Fruit fly (Drosophila melanogaster) whole organism, embryonic: ENCODE measurements around the gene Alg11.

Experiments used
- Antp ChIP-seq: fragments of 200-800 bp; sonication (Bioruptor generic); optimal IDR thresholded peaks from 3 replicates; lab custom pipeline; 2016; ENCODE audit warnings: missing biosample characterization, missing genetic modification characterization
- Asciz ChIP-seq: fragments of 200-800 bp; sonication (Bioruptor generic); optimal IDR thresholded peaks from 2 replicates; lab custom pipeline; 2017; ENCODE audit warnings: missing biosample characterization, mild to moderate bottlenecking, missing genetic modification characterization, missing genetic modification reagents
- CG11085 ChIP-seq: fragments of 200-800 bp; sonication (Bioruptor generic); IDR thresholded peaks from 2 replicates; pipeline ENCODE4 v1.3.6; 2022; ENCODE audit warnings: missing biosample characterization, missing genetic modification characterization
- CG13296 ChIP-seq: fragments of 200-800 bp; sonication (Bioruptor generic); optimal IDR thresholded peaks from 3 replicates; lab custom pipeline; 2018; ENCODE audit warnings: missing biosample characterization, mild to moderate bottlenecking, missing genetic modification characterization
- CG13624 ChIP-seq: fragments of 200-800 bp; sonication (Bioruptor generic); optimal IDR thresholded peaks from 2 replicates; lab custom pipeline; 2016; ENCODE audit warnings: missing biosample characterization, missing genetic modification characterization
- CG15073 ChIP-seq: fragments of 200-800 bp; sonication (Bioruptor generic); optimal IDR thresholded peaks from 2 replicates; lab custom pipeline; 2016; ENCODE audit warnings: missing biosample characterization, missing genetic modification characterization
- CG1647 ChIP-seq: fragments of 200-800 bp; sonication (Bioruptor generic); optimal IDR thresholded peaks from 3 replicates; lab custom pipeline; 2016; ENCODE audit warnings: missing biosample characterization, missing genetic modification characterization
- CG18619 ChIP-seq: fragments of 200-800 bp; sonication (Bioruptor generic); optimal IDR thresholded peaks from 3 replicates; lab custom pipeline; 2017; ENCODE audit warnings: missing biosample characterization, mild to moderate bottlenecking, missing genetic modification characterization
- CG2120 ChIP-seq: fragments of 200-800 bp; sonication (Bioruptor generic); optimal IDR thresholded peaks from 3 replicates; lab custom pipeline; 2016; ENCODE audit warnings: missing biosample characterization, missing genetic modification characterization
- CG2875 ChIP-seq: fragments of 200-800 bp; sonication (Bioruptor generic); optimal IDR thresholded peaks from 2 replicates; lab custom pipeline; 2017; ENCODE audit warnings: missing biosample characterization, mild to moderate bottlenecking, missing genetic modification characterization, missing genetic modification reagents
- CG30403 ChIP-seq: fragments of 200-800 bp; sonication (Bioruptor generic); optimal IDR thresholded peaks from 3 replicates; lab custom pipeline; 2016; ENCODE audit warnings: missing biosample characterization, missing genetic modification characterization
- CG33557 ChIP-seq: fragments of 200-800 bp; sonication (Bioruptor generic); optimal IDR thresholded peaks from 2 replicates; lab custom pipeline; 2019; ENCODE audit warnings: missing biosample characterization, mild to moderate bottlenecking, missing genetic modification characterization, moderate library complexity
- CG5180 ChIP-seq: fragments of 200-800 bp; sonication (Bioruptor generic); optimal IDR thresholded peaks from 3 replicates; lab custom pipeline; 2017; ENCODE audit warnings: missing biosample characterization, missing genetic modification characterization, mild to moderate bottlenecking, moderate library complexity, missing genetic modification reagents
- CG6175 ChIP-seq: fragments of 200-800 bp; sonication (Bioruptor generic); IDR thresholded peaks from 3 replicates; pipeline ENCODE4 v1.3.6; 2022; ENCODE audit warnings: missing biosample characterization, missing genetic modification characterization
- CG7372 ChIP-seq: fragments of 200-800 bp; sonication (Bioruptor generic); IDR thresholded peaks from 2 replicates; pipeline ENCODE4 v1.3.6; 2022; ENCODE audit warnings: missing biosample characterization, missing genetic modification characterization
- CG7963 ChIP-seq: fragments of 200-800 bp; sonication (Bioruptor generic); IDR thresholded peaks from 3 replicates; pipeline ENCODE4 v1.3.6; 2022; ENCODE audit warnings: missing biosample characterization, missing genetic modification characterization; ENCODE audit not compliant: partially characterized antibody
- CG9817 ChIP-seq: fragments of 200-800 bp; sonication (Bioruptor generic); optimal IDR thresholded peaks from 2 replicates; lab custom pipeline; 2018; ENCODE audit warnings: missing biosample characterization, mild to moderate bottlenecking, missing genetic modification characterization, moderate library complexity
- CoRest ChIP-seq: fragments of 200-800 bp; sonication (Bioruptor generic); optimal IDR thresholded peaks from 3 replicates; lab custom pipeline; 2018; ENCODE audit warnings: missing biosample characterization, mild to moderate bottlenecking, missing genetic modification characterization, moderate library complexity
- Dfd ChIP-seq, 2 experiments: fragments of >200 bp; optimal IDR thresholded peaks; 2 replicates each; lab custom pipeline; 2017; ENCODE audit warnings: missing biosample characterization in 2 of 2, missing genetic modification characterization in 2 of 2
- Doc2 ChIP-seq: fragments of 200-800 bp; sonication (Bioruptor generic); IDR thresholded peaks from 2 replicates; pipeline ENCODE4 v1.3.6; 2022; ENCODE audit warnings: missing biosample characterization, missing genetic modification characterization
- Fer2 ChIP-seq: fragments of 200-800 bp; sonication (Bioruptor generic); optimal IDR thresholded peaks from 2 replicates; lab custom pipeline; 2018; ENCODE audit warnings: missing biosample characterization, mild to moderate bottlenecking, missing genetic modification characterization, moderate library complexity
- HmgZ ChIP-seq: fragments of 200-800 bp; sonication (Bioruptor generic); optimal IDR thresholded peaks from 2 replicates; lab custom pipeline; 2018; ENCODE audit warnings: missing biosample characterization, mild to moderate bottlenecking, missing genetic modification characterization
- Hr39 ChIP-seq: fragments of >200 bp; optimal IDR thresholded peaks from 2 replicates; lab custom pipeline; 2017
- Hsf ChIP-seq: fragments of 200-800 bp; sonication (Bioruptor generic); optimal IDR thresholded peaks from 3 replicates; lab custom pipeline; 2016; ENCODE audit warnings: missing biosample characterization, missing genetic modification characterization
- Lim3 ChIP-seq: fragments of 200-800 bp; sonication (Bioruptor generic); IDR thresholded peaks from 2 replicates; pipeline ENCODE4 v1.3.6; 2022; ENCODE audit warnings: missing biosample characterization, missing genetic modification characterization
- Mad ChIP-seq: fragments of 200-800 bp; sonication (Bioruptor generic); optimal IDR thresholded peaks from 2 replicates; lab custom pipeline; 2016; ENCODE audit warnings: missing biosample characterization, missing genetic modification characterization
- Meics ChIP-seq: fragments of 200-800 bp; sonication (Bioruptor generic); optimal IDR thresholded peaks from 2 replicates; lab custom pipeline; 2017; ENCODE audit warnings: missing biosample characterization, mild to moderate bottlenecking, missing genetic modification characterization
- Oli ChIP-seq: fragments of 200-800 bp; sonication (Bioruptor generic); optimal IDR thresholded peaks from 2 replicates; lab custom pipeline; 2018; ENCODE audit warnings: missing biosample characterization, mild to moderate bottlenecking, missing genetic modification characterization, moderate library complexity
- Sin3A ChIP-seq: fragments of >200 bp; optimal IDR thresholded peaks from 2 replicates; lab custom pipeline; 2018
- TFAM ChIP-seq: fragments of 200-800 bp; sonication (Bioruptor generic); optimal IDR thresholded peaks from 2 replicates; lab custom pipeline; 2017; ENCODE audit warnings: missing biosample characterization, missing genetic modification characterization, inconsistent platforms
- Taf1 ChIP-seq: fragments of 200-800 bp; sonication (Bioruptor generic); IDR thresholded peaks from 2 replicates; pipeline ENCODE4 v1.3.6; 2022; ENCODE audit warnings: missing biosample characterization, missing genetic modification characterization
- ab ChIP-seq: fragments of 200-800 bp; sonication (Bioruptor generic); optimal IDR thresholded peaks from 2 replicates; lab custom pipeline; 2016; ENCODE audit warnings: missing biosample characterization, missing genetic modification characterization
- dm ChIP-seq: fragments of 200-800 bp; sonication (Bioruptor generic); optimal IDR thresholded peaks from 3 replicates; lab custom pipeline; 2016; ENCODE audit warnings: missing biosample characterization, missing genetic modification characterization
- exex ChIP-seq: fragments of 200-800 bp; sonication (Bioruptor generic); optimal IDR thresholded peaks from 4 replicates; lab custom pipeline; 2018; ENCODE audit warnings: missing biosample characterization, mild to moderate bottlenecking, missing genetic modification characterization, moderate library complexity
- gcm ChIP-seq: fragments of 200-800 bp; sonication (Bioruptor generic); optimal IDR thresholded peaks from 2 replicates; lab custom pipeline; 2019; ENCODE audit warnings: missing biosample characterization, mild to moderate bottlenecking, missing genetic modification characterization, moderate library complexity
- gcm2 ChIP-seq: fragments of 200-800 bp; sonication (Bioruptor generic); optimal IDR thresholded peaks from 2 replicates; lab custom pipeline; 2016; ENCODE audit warnings: missing biosample characterization, missing genetic modification characterization
- ind ChIP-seq: fragments of 200-800 bp; sonication (Bioruptor generic); optimal IDR thresholded peaks from 3 replicates; lab custom pipeline; 2016; ENCODE audit warnings: missing biosample characterization, missing genetic modification characterization
- jing ChIP-seq: fragments of 200-800 bp; sonication (Bioruptor generic); optimal IDR thresholded peaks from 2 replicates; lab custom pipeline; 2018; ENCODE audit warnings: missing biosample characterization, mild to moderate bottlenecking, missing genetic modification characterization
- kay ChIP-seq: fragments of 200-800 bp; sonication (Bioruptor generic); optimal IDR thresholded peaks from 2 replicates; lab custom pipeline; 2016; ENCODE audit warnings: missing biosample characterization, missing genetic modification characterization
- lola ChIP-seq, 3 experiments: fragments of >200 bp in 2 of 3; fragments of 200-800 bp in 1 of 3; sonication (Bioruptor generic) in 1 of 3; optimal IDR thresholded peaks; 2 replicates each; lab custom pipeline; 2017 to 2019; ENCODE audit warnings: missing biosample characterization in 3 of 3, missing genetic modification characterization in 3 of 3, mild to moderate bottlenecking in 1 of 3, moderate library complexity in 1 of 3
- nerfin-1 ChIP-seq: fragments of 200-800 bp; sonication (Bioruptor generic); optimal IDR thresholded peaks from 3 replicates; lab custom pipeline; 2019; ENCODE audit warnings: missing biosample characterization, mild to moderate bottlenecking, missing genetic modification characterization, moderate library complexity
- pho ChIP-seq: fragments of 200-800 bp; sonication (Bioruptor generic); optimal IDR thresholded peaks from 2 replicates; lab custom pipeline; 2016; ENCODE audit warnings: missing biosample characterization, missing genetic modification characterization
- repo ChIP-seq: fragments of 200-800 bp; sonication (Bioruptor generic); optimal IDR thresholded peaks from 2 replicates; lab custom pipeline; 2016; ENCODE audit warnings: missing biosample characterization, missing genetic modification characterization
- schlank ChIP-seq: fragments of 200-800 bp; sonication (Bioruptor generic); optimal IDR thresholded peaks from 2 replicates; lab custom pipeline; 2018; ENCODE audit warnings: missing biosample characterization, mild to moderate bottlenecking, missing genetic modification characterization
- scrt ChIP-seq: fragments of 200-800 bp; sonication (Bioruptor generic); optimal IDR thresholded peaks from 2 replicates; lab custom pipeline; 2018; ENCODE audit warnings: missing biosample characterization, mild to moderate bottlenecking, missing genetic modification characterization, moderate library complexity
- sens-2 ChIP-seq: fragments of 200-800 bp; sonication (Bioruptor generic); IDR thresholded peaks from 2 replicates; pipeline ENCODE4 v1.3.6; 2022; ENCODE audit warnings: missing biosample characterization, missing genetic modification characterization
- sisA ChIP-seq: fragments of 200-800 bp; sonication (Bioruptor generic); IDR thresholded peaks from 2 replicates; pipeline ENCODE4 v1.3.6; 2022; ENCODE audit warnings: missing biosample characterization, missing genetic modification characterization
- tgo ChIP-seq: fragments of 200-800 bp; sonication (Bioruptor generic); IDR thresholded peaks from 3 replicates; pipeline ENCODE4 v1.3.6; 2022; ENCODE audit warnings: missing biosample characterization, missing genetic modification characterization
- trem ChIP-seq: fragments of 200-800 bp; optimal IDR thresholded peaks from 3 replicates; lab custom pipeline; 2019; ENCODE audit warnings: missing biosample characterization, mild to moderate bottlenecking, missing genetic modification characterization, moderate library complexity
- tup ChIP-seq: fragments of 200-800 bp; sonication (Bioruptor generic); optimal IDR thresholded peaks from 2 replicates; lab custom pipeline; 2016; ENCODE audit warnings: missing biosample characterization, mild to moderate bottlenecking, missing genetic modification characterization, moderate library complexity
- unc-4 ChIP-seq: fragments of 200-800 bp; sonication (Bioruptor generic); IDR thresholded peaks from 2 replicates; pipeline ENCODE4 v1.3.6; 2022; ENCODE audit warnings: missing biosample characterization, missing genetic modification characterization; ENCODE audit not compliant: partially characterized antibody
- vfl ChIP-seq: fragments of 200-800 bp; sonication (Bioruptor generic); optimal IDR thresholded peaks from 2 replicates; lab custom pipeline; 2016; ENCODE audit warnings: missing biosample characterization, missing genetic modification characterization

Gene Alg11

dm6 chr3L:21652768-21653167 lies 27.2 kb downstream of the Alg11 start (continued):
- TF ChIP-seq tgo (GFP tag; lab: Robert Waterston, UW) (peak; percentile 68), CG5180 (no peak), CG9817 (peak; percentile 83), CoRest (peak; percentile 76), ab (GFP tag; lab: Kevin White, UChicago) (peak; percentile 57), CG2120 (GFP tag; lab: Kevin White, UChicago) (peak; percentile 76), Dfd (GFP tag; optimal IDR thresholded peaks at IDR 0.05; lab: Kevin White, UChicago) (no peak), Fer2 (tag; lab: Kevin White, UChicago) (peak; percentile 53), dm (GFP tag; lab: Kevin White, UChicago) (peak; percentile 21), schlank (tag; lab: Kevin White, UChicago) (no peak), gcm (peak; percentile 9), ind (GFP tag; lab: Kevin White, UChicago) (peak; percentile 71), CG33557 (GFP tag; lab: Kevin White, UChicago) (peak; percentile 46), TFAM (GFP tag; lab: Kevin White, UChicago) (no peak), lola (GFP tag; optimal IDR thresholded peaks at IDR 0.05; lab: Kevin White, UChicago) (peak in 1 of 3 experiments; percentile 26), repo (peak; percentile 56), CG15073 (GFP tag; lab: Kevin White, UChicago) (peak; percentile 47), nerfin-1 (tag; lab: Kevin White, UChicago) (no peak), HmgZ (tag; lab: Kevin White, UChicago) (peak; percentile 73), Lim3 (GFP tag; lab: Robert Waterston, UW) (no peak), exex (tag; lab: Kevin White, UChicago) (no peak), CG18619 (GFP tag; lab: Kevin White, UChicago) (peak; percentile 14), scrt (GFP tag; lab: Kevin White, UChicago) (no peak), unc-4 (no peak), Hsf (GFP tag; lab: Kevin White, UChicago) (peak; percentile 82), CG6175 (GFP tag; lab: Robert Waterston, UW) (peak; percentile 46; the same call in 1 of the 3 replicates), CG13624 (GFP tag; lab: Kevin White, UChicago) (no peak), kay (GFP tag; lab: Kevin White, UChicago) (peak; percentile 60), Doc2 (GFP tag; lab: Robert Waterston, UW) (no peak), Meics (GFP tag; lab: Kevin White, UChicago) (peak; percentile 67), CG11085 (GFP tag; lab: Robert Waterston, UW) (peak; percentile 78), CG7372 (GFP tag; lab: Robert Waterston, UW) (peak; percentile 62; the same call in 1 of the 2 replicates), gcm2 (GFP tag; lab: Kevin White, UChicago) (peak; percentile 47), jing (GFP tag; lab: Kevin White, UChicago) (peak; percentile 8), vfl (GFP tag; lab: Kevin White, UChicago) (peak; percentile 29), Oli (peak; percentile 27), sens-2 (peak; percentile 32; the same call in 1 of the 2 replicates), pho (GFP tag; lab: Kevin White, UChicago) (peak; percentile 56), CG30403 (GFP tag; lab: Kevin White, UChicago) (peak; percentile 80), CG7963 (no peak), Hr39 (lab: Kevin White, UChicago) (no peak), CG2875 (GFP tag; lab: Kevin White, UChicago) (peak; percentile 55), CG13296 (GFP tag; lab: Kevin White, UChicago) (no peak), Taf1 (GFP tag; lab: Robert Waterston, UW) (no peak), trem (peak; percentile 61), Sin3A (lab: Kevin White, UChicago) (no peak), Asciz (no peak), sisA (peak; percentile 81), CG1647 (GFP tag; lab: Kevin White, UChicago) (peak; percentile 54), Antp (GFP tag; lab: Kevin White, UChicago) (peak; percentile 75), tup (GFP tag; lab: Kevin White, UChicago) (no peak), Mad (GFP tag; lab: Kevin White, UChicago) (peak; percentile 63)
